Fruit fly (Drosophila melanogaster): ENCODE results near the gene RpL36A.

The RpL36A gene

DNA sequence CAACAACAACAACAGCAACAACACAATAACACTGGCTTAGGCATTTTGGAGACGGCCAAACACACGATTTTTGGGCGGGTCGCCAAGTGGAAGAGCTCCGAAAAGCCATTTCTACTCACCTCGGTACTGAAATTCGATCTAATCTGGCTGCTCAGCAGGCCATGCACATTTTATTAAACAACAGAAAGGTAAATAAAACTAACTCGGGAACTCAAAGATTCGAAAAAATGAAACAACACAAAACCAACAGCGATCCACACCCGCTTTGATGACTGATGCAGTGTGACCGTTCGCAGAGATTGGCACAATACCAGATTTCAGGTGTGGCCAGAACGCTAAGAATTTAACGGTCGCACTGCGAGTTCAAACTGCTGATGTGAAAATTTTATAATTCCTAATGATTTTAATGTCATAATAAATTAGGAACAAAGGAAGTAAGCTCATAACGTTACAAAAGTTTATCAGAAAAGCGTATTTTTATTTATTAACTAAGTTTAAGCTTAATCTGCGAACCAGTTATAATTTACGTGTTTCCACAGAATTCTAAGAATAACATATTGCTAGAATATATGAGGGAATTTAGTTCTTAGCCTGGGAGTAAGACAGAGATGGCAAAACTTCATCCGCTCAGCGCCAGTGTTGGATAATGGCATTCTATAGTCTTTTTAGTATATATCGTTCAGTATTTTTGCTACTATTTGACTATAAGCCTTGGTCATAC lies 40.1 kb upstream of the RpL36A start, which contains the start of gene Mcr (continued):
- TF ChIP-seq CG10274 (GFP tag; optimal IDR thresholded peaks at IDR 0.05) (no peak), CG8388 (GFP tag; optimal IDR thresholded peaks at IDR 0.05) (no peak), cwo (GFP tag; optimal IDR thresholded peaks at IDR 0.05) (no peak), CG16815 (GFP tag; optimal IDR thresholded peaks at IDR 0.05) (no peak), jing (GFP tag; optimal IDR thresholded peaks at IDR 0.05) (no peak), aop (GFP tag; IDR thresholded peaks at IDR 0.05) (no peak), CG17829 (tag; optimal IDR thresholded peaks at IDR 0.05) (no peak), ems (GFP tag; optimal IDR thresholded peaks at IDR 0.05) (peak; percentile 8), Tbp (GFP tag; optimal IDR thresholded peaks at IDR 0.05) (no peak), Xbp1 (GFP tag; optimal IDR thresholded peaks at IDR 0.05) (peak; percentile 33), HmgD (GFP tag; optimal IDR thresholded peaks at IDR 0.05) (no peak), tgo (GFP tag; IDR thresholded peaks at IDR 0.05) (no peak), Sry-δ (GFP tag; optimal IDR thresholded peaks at IDR 0.05) (peak; percentile 86), CG10565 (GFP tag; optimal IDR thresholded peaks at IDR 0.05) (no peak), Gsc (GFP tag; IDR thresholded peaks at IDR 0.05) (no peak), CG13894 (tag; optimal IDR thresholded peaks at IDR 0.05) (no peak), CG4820 (GFP tag; optimal IDR thresholded peaks at IDR 0.05) (peak; percentile 6), CG11085 (GFP tag; IDR thresholded peaks at IDR 0.05) (no peak), CG9817 (tag; optimal IDR thresholded peaks at IDR 0.05) (no peak), CG6791 (GFP tag; IDR thresholded peaks at IDR 0.05; ENCODE audit: partially characterized antibody) (peak; percentile 36; the same call in 2 of the 3 replicates), Sox100B (GFP tag; optimal IDR thresholded peaks at IDR 0.05) (no peak), pum (GFP tag; optimal IDR thresholded peaks at IDR 0.05) (no peak), ro (GFP tag; IDR thresholded peaks at IDR 0.05) (no peak), Antp (GFP tag; optimal IDR thresholded peaks at IDR 0.05) (no peak), Hr51 (GFP tag; optimal IDR thresholded peaks at IDR 0.05) (no peak), nmo (GFP tag; optimal IDR thresholded peaks at IDR 0.05) (peak; percentile 48), so (GFP tag; IDR thresholded peaks at IDR 0.05) (no peak), CG1603 (tag; optimal IDR thresholded peaks at IDR 0.05) (peak; percentile 11), Awh (GFP tag; IDR thresholded peaks at IDR 0.05) (no peak), nom (GFP tag; optimal IDR thresholded peaks at IDR 0.05) (no peak), tx (GFP tag; optimal IDR thresholded peaks at IDR 0.05) (peak; percentile 10), CG18764 (GFP tag; optimal IDR thresholded peaks at IDR 0.05) (no peak), prd (optimal IDR thresholded peaks at IDR 0.05) (no peak), prd (GFP tag; IDR thresholded peaks at IDR 0.05) (peak; percentile 28; the same call in 1 of the 3 replicates), CG7928 (GFP tag; optimal IDR thresholded peaks at IDR 0.05) (no peak), fd102C (GFP tag; optimal IDR thresholded peaks at IDR 0.05) (no peak), CG10654 (GFP tag; optimal IDR thresholded peaks at IDR 0.05) (peak; percentile 12), oc (tag; optimal IDR thresholded peaks at IDR 0.05) (no peak), esg (GFP tag; conservative IDR thresholded peaks at IDR 0.05) (no peak), CG18262 (tag; optimal IDR thresholded peaks at IDR 0.05) (no peak), CG18011 (GFP tag; optimal IDR thresholded peaks at IDR 0.05) (no peak), CG4707 (GFP tag; optimal IDR thresholded peaks at IDR 0.05) (no peak), sc (optimal IDR thresholded peaks at IDR 0.05) (no peak), sc (GFP tag; optimal IDR thresholded peaks at IDR 0.05) (no peak), Dip3 (GFP tag; optimal IDR thresholded peaks at IDR 0.05) (peak; percentile 26), pzg (GFP tag; optimal IDR thresholded peaks at IDR 0.05) (peak; percentile 70), CG8924 (tag; optimal IDR thresholded peaks at IDR 0.05) (no peak), hbn (GFP tag; IDR thresholded peaks at IDR 0.05; ENCODE audit: partially characterized antibody) (peak; percentile 23; the same call in 1 of the 2 replicates), CG34224 (GFP tag; IDR thresholded peaks at IDR 0.05; ENCODE audit: partially characterized antibody) (no peak), CG9797 (GFP tag; optimal IDR thresholded peaks at IDR 0.05) (peak; percentile 93)
